Fruit fly (Drosophila melanogaster): ENCODE data around the gene danr.

DNA sequence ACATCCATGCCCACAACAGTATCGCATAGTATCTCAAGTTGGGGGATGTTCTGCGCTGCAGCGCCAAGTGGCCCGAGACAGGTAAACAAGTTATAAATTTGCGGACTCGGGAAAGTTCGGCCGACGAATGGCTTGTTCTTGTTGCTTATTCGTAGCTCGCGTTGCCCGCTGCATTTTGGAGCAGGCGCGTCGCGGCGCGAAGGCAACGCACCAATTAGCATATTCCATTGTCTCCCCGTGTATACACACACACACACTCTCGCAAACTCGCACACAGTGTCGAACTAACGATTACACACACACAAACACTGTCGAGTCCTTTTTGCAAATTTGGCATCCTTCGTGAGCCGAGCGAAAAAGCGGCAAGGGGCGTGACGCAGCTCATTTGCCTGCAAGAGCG lies 51.1 kb downstream of the danr start:
- TF ChIP-seq D (optimal IDR thresholded peaks at IDR 0.05) (no peak), D (GFP tag; optimal IDR thresholded peaks at IDR 0.05) (no peak), Lpt (GFP tag; optimal IDR thresholded peaks at IDR 0.05) (no peak), CG43689 (GFP tag; IDR thresholded peaks at IDR 0.05) (no peak), CG8478 (optimal IDR thresholded peaks at IDR 0.05) (no peak), Hr78 (GFP tag; optimal IDR thresholded peaks at IDR 0.05) (no peak), ems (GFP tag; optimal IDR thresholded peaks at IDR 0.05) (no peak), eve (GFP tag; optimal IDR thresholded peaks at IDR 0.05) (no peak), CG18011 (GFP tag; optimal IDR thresholded peaks at IDR 0.05) (no peak), CG10366 (GFP tag; IDR thresholded peaks at IDR 0.05) (no peak)
